Worm (Caenorhabditis elegans): ENCODE measurements around the gene W08F4.10.

W08F4.10 gene

ce11 chrII:591110-591509 lies at the start of gene W08F4.10:
W08F4.10 (minus strand) TSS chrII:591210.
- no peak for TF ChIP-seq nhr-77 (tag; optimal IDR thresholded peaks at IDR 0.05)
- TF ChIP-seq nhr-237 (tag; optimal IDR thresholded peaks at IDR 0.05), result no peak
- TF ChIP-seq pqm-1 (tag; optimal IDR thresholded peaks at IDR 0.05), result no peak
- TF ChIP-seq ZK546.5 (tag; optimal IDR thresholded peaks at IDR 0.05), result no peak

ce11 chrII:639467-639866 lies 48.5 kb upstream of the W08F4.10 start, which contains the start of gene K07E8.6:
K07E8.6 (minus strand) TSS chrII:639567.
- TF ChIP-seq jun-1 (tag; optimal IDR thresholded peaks at IDR 0.05) (no peak), nhr-23 (tag; optimal IDR thresholded peaks at IDR 0.05) (no peak), ama-1 (optimal IDR thresholded peaks at IDR 0.05) (no peak), nfya-1 (tag; optimal IDR thresholded peaks at IDR 0.05; ENCODE audit: insufficient read depth) (peak; percentile 26), nhr-77 (tag; optimal IDR thresholded peaks at IDR 0.05) (no peak), lsy-12 (tag; optimal IDR thresholded peaks at IDR 0.05) (no peak), elt-2 (tag; optimal IDR thresholded peaks at IDR 0.05) (no peak), nhr-25 (tag; optimal IDR thresholded peaks at IDR 0.05) (no peak)

ce11 chrII:633984-634383 lies 43.0 kb upstream of the W08F4.10 start, which contains the start of gene T04B8.1:
T04B8.1 (plus strand) TSS chrII:634284.
- TF ChIP-seq ztf-4 (tag; optimal IDR thresholded peaks at IDR 0.05) (no peak), tbx-2 (tag; optimal IDR thresholded peaks at IDR 0.05) (no peak), nhr-77 (tag; optimal IDR thresholded peaks at IDR 0.05) (no peak), egl-27 (tag; optimal IDR thresholded peaks at IDR 0.05) (no peak), eor-1 (tag; optimal IDR thresholded peaks at IDR 0.05) (no peak), nhr-23 (tag; optimal IDR thresholded peaks at IDR 0.05) (no peak), fos-1 (tag; optimal IDR thresholded peaks at IDR 0.05) (no peak), skn-1 (tag; optimal IDR thresholded peaks at IDR 0.05) (no peak), jun-1 (tag; optimal IDR thresholded peaks at IDR 0.05) (no peak), R02D3.7 (tag; optimal IDR thresholded peaks at IDR 0.05) (no peak), fkh-10 (GFP tag; optimal IDR thresholded peaks at IDR 0.05) (no peak), ZK546.5 (tag; optimal IDR thresholded peaks at IDR 0.05) (no peak), nhr-67 (tag; optimal IDR thresholded peaks at IDR 0.05) (no peak), ceh-82 (tag; optimal IDR thresholded peaks at IDR 0.05) (no peak), hmg-11 (tag; optimal IDR thresholded peaks at IDR 0.05) (no peak), pha-4 (tag; optimal IDR thresholded peaks at IDR 0.05) (no peak)

ce11 chrII:627913-628312 lies 36.9 kb upstream of the W08F4.10 start:
- no peak for TF ChIP-seq nfya-1 (tag; optimal IDR thresholded peaks at IDR 0.05; ENCODE audit: insufficient read depth)
- TF ChIP-seq egl-27 (tag; optimal IDR thresholded peaks at IDR 0.05), result no peak
- TF ChIP-seq ceh-82 (tag; optimal IDR thresholded peaks at IDR 0.05), result no peak
- TF ChIP-seq tbx-2 (tag; optimal IDR thresholded peaks at IDR 0.05), result no peak
- TF ChIP-seq nhr-237 (tag; optimal IDR thresholded peaks at IDR 0.05), result no peak

ce11 chrII:627205-627604 lies 36.2 kb upstream of the W08F4.10 start, which contains the start of gene arrd-1:
arrd-1 (plus strand) TSS chrII:627505.
- TF ChIP-seq aly-2 (tag; optimal IDR thresholded peaks at IDR 0.05), result no peak
- no peak for TF ChIP-seq fkh-2 (tag; optimal IDR thresholded peaks at IDR 0.05)
- TF ChIP-seq mml-1 (tag; optimal IDR thresholded peaks at IDR 0.05), result no peak
- no peak for TF ChIP-seq lin-15B (tag; optimal IDR thresholded peaks at IDR 0.05)
- no peak for TF ChIP-seq ama-1 (optimal IDR thresholded peaks at IDR 0.05)
- TF ChIP-seq jun-1 (tag; optimal IDR thresholded peaks at IDR 0.05), result no peak
- no peak for TF ChIP-seq mdl-1 (tag; optimal IDR thresholded peaks at IDR 0.05)

- TF ChIP-seq fkh-10 (GFP tag; optimal IDR thresholded peaks at IDR 0.05), result no peak
- TF ChIP-seq fos-1 (tag; optimal IDR thresholded peaks at IDR 0.05), result no peak
- peak; percentile 86 for TF ChIP-seq hmg-11 (tag; optimal IDR thresholded peaks at IDR 0.05)
- peak; percentile 48 for TF ChIP-seq nhr-25 (tag; optimal IDR thresholded peaks at IDR 0.05)
- TF ChIP-seq nfya-1 (tag; optimal IDR thresholded peaks at IDR 0.05; ENCODE audit: insufficient read depth), result peak; percentile 33
- no peak for TF ChIP-seq ceh-16 (tag; optimal IDR thresholded peaks at IDR 0.05)
- peak; percentile 72 for TF ChIP-seq nhr-23 (tag; optimal IDR thresholded peaks at IDR 0.05)
- peak; percentile 8 for TF ChIP-seq jun-1 (tag; optimal IDR thresholded peaks at IDR 0.05)
- peak; percentile 41 for TF ChIP-seq lin-39 (tag; optimal IDR thresholded peaks at IDR 0.05)
- TF ChIP-seq pha-4 (tag; optimal IDR thresholded peaks at IDR 0.05), result peak; percentile 65
- no peak for TF ChIP-seq zag-1 (tag; optimal IDR thresholded peaks at IDR 0.05)
- no peak for TF ChIP-seq skn-1 (tag; optimal IDR thresholded peaks at IDR 0.05)
- TF ChIP-seq nhr-43 (tag; optimal IDR thresholded peaks at IDR 0.05; ENCODE audit: poor library complexity, severe bottlenecking), result no peak
- TF ChIP-seq unc-62 (GFP tag; optimal IDR thresholded peaks at IDR 0.05), result no peak
These were observed 34.9 kb upstream of the W08F4.10 start for ce11 chrII:625926-626325.
